Worm (Caenorhabditis elegans) whole organism, L3 larva: ENCODE measurements around the gene Y82E9BL.1.

Experiments
- ama-1 ChIP-seq: fragments of 150-350 bp; optimal IDR thresholded peaks from 2 replicates; lab custom pipeline; 2018
- egl-27 ChIP-seq: sonication (generic microtip); optimal IDR thresholded peaks from 4 replicates; lab custom pipeline; 2017; ENCODE audit warnings: missing biosample characterization, missing genetic modification reagents, missing genetic modification characterization
- elt-1 ChIP-seq: fragments of 150-350 bp; optimal IDR thresholded peaks from 2 replicates; lab custom pipeline; 2014; ENCODE audit warnings: missing biosample characterization, missing genetic modification characterization
- elt-2 ChIP-seq: sonication (generic microtip); optimal IDR thresholded peaks from 2 replicates; lab custom pipeline; 2016; ENCODE audit warnings: missing genetic modification reagents, mild to moderate bottlenecking, missing genetic modification characterization, missing compliant biosample characterization
- fkh-10 ChIP-seq: sonication (generic microtip); optimal IDR thresholded peaks from 2 replicates; lab custom pipeline; 2017; ENCODE audit warnings: missing biosample characterization, missing genetic modification reagents, missing genetic modification characterization
- jun-1 ChIP-seq: fragments of 150-350 bp; optimal IDR thresholded peaks from 2 replicates; lab custom pipeline; 2014; ENCODE audit warnings: missing biosample characterization, missing genetic modification reagents, missing genetic modification characterization
- lin-15B ChIP-seq: fragments of 150-350 bp; optimal IDR thresholded peaks from 2 replicates; lab custom pipeline; 2014; ENCODE audit warnings: missing biosample characterization, missing genetic modification characterization
- nhr-11 ChIP-seq: fragments of 150-350 bp; optimal IDR thresholded peaks from 2 replicates; lab custom pipeline; 2014; ENCODE audit warnings: missing biosample characterization, missing genetic modification characterization
- nhr-237 ChIP-seq: fragments of 150-350 bp; optimal IDR thresholded peaks from 2 replicates; lab custom pipeline; 2014; ENCODE audit warnings: missing biosample characterization, missing genetic modification characterization
- nhr-28 ChIP-seq: fragments of 150-350 bp; optimal IDR thresholded peaks from 2 replicates; lab custom pipeline; 2014; ENCODE audit warnings: missing biosample characterization, missing genetic modification characterization
- nhr-43 ChIP-seq: sonication (generic microtip); optimal IDR thresholded peaks from 2 replicates; lab custom pipeline; 2016; ENCODE audit warnings: mild to moderate bottlenecking, missing genetic modification characterization, missing compliant biosample characterization; ENCODE audit not compliant: poor library complexity, severe bottlenecking
- pha-4 ChIP-seq: fragments of 150-350 bp; optimal IDR thresholded peaks from 2 replicates; lab custom pipeline; 2014; ENCODE audit warnings: missing biosample characterization, missing genetic modification reagents, missing genetic modification characterization
- unc-39 ChIP-seq: sonication (generic microtip); optimal IDR thresholded peaks from 4 replicates; lab custom pipeline; 2017; ENCODE audit warnings: missing biosample characterization, missing genetic modification characterization
- unc-62 ChIP-seq: fragments of 150-350 bp; sonication (generic microtip); optimal IDR thresholded peaks from 4 replicates; lab custom pipeline; 2014; ENCODE audit warnings: missing biosample characterization, missing genetic modification reagents, missing genetic modification characterization

- TF ChIP-seq elt-1 (tag; lab: Kevin White, UChicago) (no peak), nhr-11 (tag; lab: Kevin White, UChicago) (no peak), nhr-43 (no peak), ama-1 (lab: Kevin White, UChicago) (no peak), egl-27 (tag; lab: Kevin White, UChicago) (no peak), fkh-10 (GFP tag; lab: Kevin White, UChicago) (no peak), jun-1 (tag; lab: Kevin White, UChicago) (no peak), unc-39 (tag; lab: Kevin White, UChicago) (no peak), nhr-237 (tag; lab: Kevin White, UChicago) (no peak), lin-15B (tag; lab: Kevin White, UChicago) (no peak), unc-62 (GFP tag; lab: Kevin White, UChicago) (no peak), pha-4 (no peak), elt-2 (tag; lab: Kevin White, UChicago) (no peak), nhr-28 (tag; lab: Kevin White, UChicago) (no peak)
Observed at ce11 chrIII:1314283-1314682, 40.9 kb downstream of the Y82E9BL.1 start.
